Worm (Caenorhabditis elegans) whole organism, late embryonic: ENCODE measurements around the gene T15B7.14.

Experiments
- C08G9.2 ChIP-seq: sonication (generic microtip); optimal IDR thresholded peaks from 2 replicates; lab custom pipeline; 2016; ENCODE audit warnings: mild to moderate bottlenecking, missing genetic modification characterization, moderate library complexity, missing compliant biosample characterization
- K02D7.2 ChIP-seq: sonication (generic microtip); optimal IDR thresholded peaks from 2 replicates; lab custom pipeline; 2017; ENCODE audit warnings: mild to moderate bottlenecking, missing genetic modification characterization, missing compliant biosample characterization
- Y22D7AL.16 ChIP-seq: sonication (generic microtip); optimal IDR thresholded peaks from 2 replicates; lab custom pipeline; 2016; ENCODE audit warnings: missing genetic modification characterization, missing compliant biosample characterization
- ceh-14 ChIP-seq: sonication (generic microtip); optimal IDR thresholded peaks from 2 replicates; lab custom pipeline; 2016; ENCODE audit warnings: missing genotype, missing genetic modification characterization, missing compliant biosample characterization
- ceh-19 ChIP-seq: fragments of 200-800 bp; sonication (Bioruptor generic); optimal IDR thresholded peaks from 2 replicates; lab custom pipeline; 2018; ENCODE audit warnings: mild to moderate bottlenecking, missing genetic modification characterization, missing compliant biosample characterization
- ceh-22 ChIP-seq: sonication (generic microtip); optimal IDR thresholded peaks from 2 replicates; lab custom pipeline; 2017; ENCODE audit warnings: missing biosample characterization, missing genetic modification characterization
- ceh-24 ChIP-seq: sonication (generic microtip); optimal IDR thresholded peaks from 2 replicates; lab custom pipeline; 2016; ENCODE audit warnings: mild to moderate bottlenecking, missing genetic modification characterization, missing compliant biosample characterization
- ceh-30 ChIP-seq: fragments of 150-350 bp; optimal IDR thresholded peaks from 2 replicates; lab custom pipeline; 2014; ENCODE audit warnings: missing biosample characterization, missing genetic modification characterization
- ceh-6 ChIP-seq: fragments of 200-800 bp; sonication (Bioruptor generic); optimal IDR thresholded peaks from 2 replicates; lab custom pipeline; 2018; ENCODE audit warnings: mild to moderate bottlenecking, missing genetic modification characterization, missing compliant biosample characterization
- dmd-4 ChIP-seq: sonication (generic microtip); optimal IDR thresholded peaks from 2 replicates; lab custom pipeline; 2016; ENCODE audit warnings: borderline replicate concordance, missing genetic modification characterization, missing compliant biosample characterization
- dve-1 ChIP-seq: sonication (generic microtip); optimal IDR thresholded peaks from 2 replicates; lab custom pipeline; 2017; ENCODE audit warnings: antibody characterized with exemption, mild to moderate bottlenecking, missing genetic modification characterization, missing compliant biosample characterization
- elt-4 ChIP-seq: sonication (generic microtip); optimal IDR thresholded peaks from 2 replicates; lab custom pipeline; 2016; ENCODE audit warnings: missing genetic modification characterization, missing compliant biosample characterization
- eyg-1 ChIP-seq: sonication (generic microtip); optimal IDR thresholded peaks from 2 replicates; lab custom pipeline; 2016; ENCODE audit warnings: missing genotype, missing genetic modification characterization, missing compliant biosample characterization
- fkh-10 ChIP-seq: fragments of 150-350 bp; optimal IDR thresholded peaks from 2 replicates; lab custom pipeline; 2014; ENCODE audit warnings: missing biosample characterization, missing genetic modification reagents, missing genetic modification characterization
- hlh-30 ChIP-seq: sonication (generic microtip); optimal IDR thresholded peaks from 2 replicates; lab custom pipeline; 2017; ENCODE audit warnings: antibody characterized with exemption, missing genetic modification characterization, missing compliant biosample characterization; ENCODE audit not compliant: insufficient read depth
- hlh-6 ChIP-seq: sonication (generic microtip); optimal IDR thresholded peaks from 2 replicates; lab custom pipeline; 2016; ENCODE audit warnings: missing genotype, missing genetic modification characterization, missing compliant biosample characterization
- hlh-8 ChIP-seq: sonication (generic microtip); optimal IDR thresholded peaks from 2 replicates; lab custom pipeline; 2016; ENCODE audit warnings: missing genotype, missing genetic modification characterization, missing compliant biosample characterization
- lim-6 ChIP-seq: sonication (generic microtip); optimal IDR thresholded peaks from 2 replicates; lab custom pipeline; 2016; ENCODE audit warnings: missing genetic modification characterization, missing compliant biosample characterization
- mec-3 ChIP-seq: sonication (generic microtip); optimal IDR thresholded peaks from 2 replicates; lab custom pipeline; 2016; ENCODE audit warnings: borderline replicate concordance, missing genetic modification characterization, missing compliant biosample characterization
- nfya-1 ChIP-seq: sonication (generic microtip); optimal IDR thresholded peaks from 2 replicates; lab custom pipeline; 2017; ENCODE audit warnings: missing genetic modification characterization, mild to moderate bottlenecking, missing compliant biosample characterization, antibody characterized with exemption, moderate library complexity
- nhr-232 ChIP-seq: sonication (generic microtip); optimal IDR thresholded peaks from 2 replicates; lab custom pipeline; 2016; ENCODE audit warnings: missing genetic modification characterization, missing compliant biosample characterization
- odd-2 ChIP-seq: sonication (generic microtip); optimal IDR thresholded peaks from 2 replicates; lab custom pipeline; 2017; ENCODE audit warnings: antibody characterized with exemption, mild to moderate bottlenecking, missing genetic modification characterization, missing compliant biosample characterization
- pag-3 ChIP-seq: sonication (generic microtip); optimal IDR thresholded peaks from 2 replicates; lab custom pipeline; 2016; ENCODE audit warnings: missing compliant biosample characterization, missing genetic modification characterization, borderline replicate concordance
- pat-9 ChIP-seq: fragments of 200-800 bp; sonication (Bioruptor generic); optimal IDR thresholded peaks from 2 replicates; lab custom pipeline; 2018; ENCODE audit warnings: mild to moderate bottlenecking, missing genetic modification characterization, moderate library complexity, missing compliant biosample characterization
- pha-2 ChIP-seq: sonication (generic microtip); optimal IDR thresholded peaks from 2 replicates; lab custom pipeline; 2017; ENCODE audit warnings: mild to moderate bottlenecking, missing genetic modification characterization, missing compliant biosample characterization
- pqm-1 ChIP-seq: sonication (generic microtip); optimal IDR thresholded peaks from 2 replicates; lab custom pipeline; 2016; ENCODE audit warnings: missing genetic modification characterization, missing compliant biosample characterization
- rnt-1 ChIP-seq: sonication (generic microtip); optimal IDR thresholded peaks from 2 replicates; lab custom pipeline; 2016; ENCODE audit warnings: missing genetic modification characterization, missing compliant biosample characterization
- syd-9 ChIP-seq: sonication (generic microtip); optimal IDR thresholded peaks from 2 replicates; lab custom pipeline; 2016; ENCODE audit warnings: mild to moderate bottlenecking, missing genetic modification characterization, moderate library complexity, missing compliant biosample characterization
- tbx-7 ChIP-seq: sonication (generic microtip); optimal IDR thresholded peaks from 2 replicates; lab custom pipeline; 2016; ENCODE audit warnings: missing genotype, missing genetic modification characterization, missing compliant biosample characterization
- ttx-3 ChIP-seq: sonication (generic microtip); optimal IDR thresholded peaks from 2 replicates; lab custom pipeline; 2016; ENCODE audit warnings: missing genetic modification reagents, missing genetic modification characterization, missing compliant biosample characterization
- unc-3 ChIP-seq, 2 experiments: fragments of 200-800 bp in 1 of 2; sonication (Bioruptor generic) in 1 of 2; sonication (generic microtip) in 1 of 2; conservative IDR thresholded peaks in 1 of 2; optimal IDR thresholded peaks in 1 of 2; 2 replicates each; pipeline versions ENCODE4 v1.3.6 to Lab custom; 2016 to 2022; ENCODE audit warnings: missing compliant biosample characterization in 2 of 2, missing genetic modification characterization in 2 of 2, missing genetic modification reagents in 1 of 2
- unc-42 ChIP-seq: sonication (generic microtip); optimal IDR thresholded peaks from 2 replicates; lab custom pipeline; 2016; ENCODE audit warnings: missing genotype, missing genetic modification characterization, missing compliant biosample characterization
- unc-55 ChIP-seq: sonication (generic microtip); optimal IDR thresholded peaks from 2 replicates; lab custom pipeline; 2017; ENCODE audit warnings: missing biosample characterization, missing genetic modification reagents, missing genetic modification characterization
- unc-86 ChIP-seq: sonication (generic microtip); optimal IDR thresholded peaks from 2 replicates; lab custom pipeline; 2016; ENCODE audit warnings: missing genetic modification characterization, missing compliant biosample characterization
- ztf-16 ChIP-seq: sonication (generic microtip); optimal IDR thresholded peaks from 2 replicates; lab custom pipeline; 2017; ENCODE audit warnings: missing genetic modification characterization, missing compliant biosample characterization

Gene T15B7.14

ce11 chrV:6842437-6842836 lies 7.3 kb upstream of the T15B7.14 start, which contains the start of gene T15B7.1:
Gene T15B7.1 (plus strand): TSS chrV:6842737.
- TF ChIP-seq lim-6 (no peak), pag-3 (tag; lab: Kevin White, UChicago) (no peak), nfya-1 (no peak)

ce11 chrV:6839008-6839407 lies 3.9 kb upstream of the T15B7.14 start, which contains the start of gene hpo-8:
Gene hpo-8 (plus strand): TSS chrV:6839289.
- TF ChIP-seq dmd-4 (tag; lab: Kevin White, UChicago) (no peak), pat-9 (tag; lab: Kevin White, UChicago) (no peak), nfya-1 (no peak), Y22D7AL.16 (tag; lab: Kevin White, UChicago) (no peak), eyg-1 (tag; lab: Kevin White, UChicago) (no peak), ceh-24 (tag; lab: Kevin White, UChicago) (no peak), unc-42 (no peak), ceh-6 (GFP tag; lab: Kevin White, UChicago) (no peak), pag-3 (tag; lab: Kevin White, UChicago) (no peak), ceh-19 (GFP tag; lab: Kevin White, UChicago) (no peak), hlh-6 (tag; lab: Kevin White, UChicago) (no peak), ceh-30 (tag; lab: Kevin White, UChicago) (no peak), ceh-22 (tag; lab: Kevin White, UChicago) (no peak), odd-2 (tag; lab: Kevin White, UChicago) (no peak), nhr-232 (tag; lab: Kevin White, UChicago) (no peak), hlh-30 (tag; lab: Kevin White, UChicago) (no peak), pqm-1 (no peak), tbx-7 (tag; lab: Kevin White, UChicago) (no peak)

DNA sequence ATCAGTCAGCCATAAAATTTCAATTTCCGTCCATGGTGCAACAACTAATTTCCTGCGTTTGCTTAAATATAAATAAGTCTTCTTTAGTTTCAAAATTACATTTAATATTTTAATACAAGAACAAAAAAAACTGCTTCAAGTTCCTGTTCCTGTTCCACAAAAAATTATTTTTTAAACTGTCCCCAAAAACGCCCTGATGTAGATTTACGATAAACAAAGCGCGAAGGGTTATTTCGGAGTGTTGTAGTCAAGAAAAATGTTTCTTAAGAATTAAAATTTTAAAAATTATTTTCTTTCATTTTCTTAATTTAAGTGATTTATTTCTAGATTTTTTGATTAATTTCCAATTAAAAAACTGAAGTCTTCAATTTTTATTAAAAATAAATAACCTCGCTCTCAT lies 3.5 kb upstream of the T15B7.14 start, which contains the start of gene T15B7.15:
Gene T15B7.15, minus strand, starts transcription at position 67 of the 400 bp plus-strand sequence.
- no peak for TF ChIP-seq unc-3 (GFP tag; conservative IDR thresholded peaks at IDR 0.05; lab: Robert Waterston, UW)
- no peak for TF ChIP-seq unc-3 (tag; optimal IDR thresholded peaks at IDR 0.05; lab: Kevin White, UChicago)
- TF ChIP-seq tbx-7 (tag; lab: Kevin White, UChicago) = no peak
- TF ChIP-seq mec-3 (tag; lab: Kevin White, UChicago) = no peak
- TF ChIP-seq ceh-30 (tag; lab: Kevin White, UChicago) = no peak
- TF ChIP-seq, all 69 proteins: peak for 0

ce11 chrV:6836036-6836435 lies 894 bp upstream of the T15B7.14 start:
- TF ChIP-seq fkh-10 (GFP tag; lab: Kevin White, UChicago) (no peak), odd-2 (tag; lab: Kevin White, UChicago) (no peak), ceh-14 (tag; lab: Kevin White, UChicago) (no peak), ttx-3 (tag; lab: Kevin White, UChicago) (no peak), elt-4 (tag; lab: Kevin White, UChicago) (no peak), tbx-7 (tag; lab: Kevin White, UChicago) (no peak), unc-55 (GFP tag; lab: Kevin White, UChicago) (no peak), ceh-30 (tag; lab: Kevin White, UChicago) (no peak), syd-9 (no peak), unc-86 (tag; lab: Kevin White, UChicago) (no peak), eyg-1 (tag; lab: Kevin White, UChicago) (no peak)

DNA sequence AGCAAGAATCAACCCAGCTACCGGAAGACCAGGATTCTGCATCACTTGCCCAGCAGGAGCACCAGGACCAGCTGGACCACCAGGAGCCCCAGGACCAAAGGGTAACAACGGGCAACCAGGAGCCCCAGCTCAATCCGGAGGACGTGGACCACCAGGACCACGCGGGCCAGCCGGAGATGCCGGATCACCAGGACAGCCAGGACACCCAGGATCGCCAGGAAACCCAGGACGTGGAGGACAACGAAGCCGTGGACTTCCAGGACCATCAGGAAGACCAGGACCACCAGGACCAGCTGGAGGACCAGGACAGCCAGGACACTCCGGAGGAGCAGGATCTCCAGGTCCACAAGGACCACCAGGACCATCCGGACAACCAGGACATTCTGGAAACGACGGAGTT lies 3.6 kb downstream of the T15B7.14 start:
- TF ChIP-seq ztf-16 (tag; lab: Kevin White, UChicago) (no peak), ceh-19 (GFP tag; lab: Kevin White, UChicago) (no peak), hlh-8 (tag; lab: Kevin White, UChicago) (no peak), nfya-1 (no peak), rnt-1 (tag; lab: Kevin White, UChicago) (no peak), lim-6 (no peak), C08G9.2 (no peak), dmd-4 (tag; lab: Kevin White, UChicago) (no peak), pha-2 (tag; lab: Kevin White, UChicago) (no peak), odd-2 (tag; lab: Kevin White, UChicago) (no peak), dve-1 (no peak), pat-9 (tag; lab: Kevin White, UChicago) (no peak), unc-42 (no peak), K02D7.2 (no peak), ceh-14 (tag; lab: Kevin White, UChicago) (no peak), ceh-6 (GFP tag; lab: Kevin White, UChicago) (no peak)
